Worm (Caenorhabditis elegans) whole organism, midembryonic: Measurements from ENCODE around the gene K07D4.4.

Source experiments
- T22C8.4 ChIP-seq: fragments of 200-800 bp; sonication (Bioruptor generic); IDR thresholded peaks from 2 replicates; pipeline ENCODE4 v1.3.6; 2022; ENCODE audit warnings: missing genetic modification characterization, missing compliant biosample characterization
- cog-1 ChIP-seq: sonication (generic microtip); optimal IDR thresholded peaks from 2 replicates; lab custom pipeline; 2016; ENCODE audit warnings: missing genetic modification characterization, missing compliant biosample characterization
- flt-1 ChIP-seq: fragments of 200-800 bp; sonication (Bioruptor generic); IDR thresholded peaks from 2 replicates; pipeline ENCODE4 v1.3.6; 2022; ENCODE audit warnings: missing genetic modification characterization, missing compliant biosample characterization
- klf-2 ChIP-seq: fragments of 200-800 bp; sonication (Bioruptor generic); conservative IDR thresholded peaks from 2 replicates; pipeline ENCODE4 v1.3.6; 2022; ENCODE audit warnings: missing genetic modification reagents, missing genetic modification characterization, missing compliant biosample characterization
- med-1 ChIP-seq: sonication (generic microtip); optimal IDR thresholded peaks from 2 replicates; lab custom pipeline; 2017; ENCODE audit warnings: missing genetic modification characterization, mild to moderate bottlenecking, missing compliant biosample characterization, antibody characterized with exemption, missing genetic modification reagents; ENCODE audit not compliant: insufficient read depth
- ref-1 ChIP-seq: fragments of 200-800 bp; sonication (Bioruptor generic); conservative IDR thresholded peaks from 2 replicates; pipeline ENCODE4 v1.3.6; 2022; ENCODE audit warnings: missing genetic modification reagents, missing genetic modification characterization, missing compliant biosample characterization
- tab-1 ChIP-seq: fragments of 200-800 bp; sonication (Bioruptor generic); IDR thresholded peaks from 2 replicates; pipeline ENCODE4 v1.3.6; 2022; ENCODE audit warnings: missing genetic modification characterization, missing compliant biosample characterization
- ztf-23 ChIP-seq: fragments of 200-800 bp; sonication (Bioruptor generic); IDR thresholded peaks from 2 replicates; pipeline ENCODE4 v1.3.6; 2022; ENCODE audit warnings: missing genetic modification reagents, missing genetic modification characterization, missing compliant biosample characterization
- ztf-29 ChIP-seq: fragments of 200-800 bp; sonication (Bioruptor generic); IDR thresholded peaks from 2 replicates; pipeline ENCODE4 v1.3.6; 2022; ENCODE audit warnings: missing genetic modification reagents, missing genetic modification characterization, missing compliant biosample characterization

DNA sequence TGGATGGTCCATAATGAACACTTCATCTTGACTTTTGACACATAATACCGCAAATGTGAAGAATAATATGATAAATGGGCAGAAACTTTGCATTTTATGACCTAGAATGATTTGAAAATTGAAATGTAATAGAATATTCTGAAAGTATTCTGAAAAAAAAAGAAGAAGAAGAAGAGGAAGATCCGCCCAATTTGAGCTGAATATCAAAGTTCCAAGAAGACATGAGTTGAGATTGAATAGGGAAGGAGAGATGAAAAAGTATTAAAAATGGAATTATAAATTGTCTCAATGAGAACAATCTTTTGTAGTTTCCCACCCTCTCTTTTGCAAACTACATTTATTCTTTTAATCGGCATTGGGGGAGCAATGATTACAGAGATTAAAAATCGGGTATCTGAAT lies at the start of gene K07D4.4:
- TF ChIP-seq med-1 (GFP tag; lab: Kevin White, UChicago) (no peak), T22C8.4 (no peak), ztf-23 (GFP tag; lab: Robert Waterston, UW) (no peak), flt-1 (GFP tag; lab: Robert Waterston, UW) (no peak), ref-1 (GFP tag; lab: Robert Waterston, UW) (no peak), tab-1 (GFP tag; lab: Robert Waterston, UW) (no peak), cog-1 (no peak), ztf-29 (GFP tag; lab: Robert Waterston, UW) (no peak), klf-2 (GFP tag; lab: Robert Waterston, UW) (no peak)
